Worm (Caenorhabditis elegans) whole organism, dauer: ENCODE data around the gene E04F6.8.

Experiments used
- unc-62 ChIP-seq: sonication (generic microtip); optimal IDR thresholded peaks from 2 replicates; lab custom pipeline; 2017; ENCODE audit warnings: missing biosample characterization, missing genetic modification reagents, missing genetic modification characterization

The E04F6.8 gene

ce11 chrII:7186117-7186516, 25.1 kb downstream of the E04F6.8 start:
- TF ChIP-seq unc-62 (GFP tag; lab: Kevin White, UChicago) = no peak

- TF ChIP-seq unc-62 (GFP tag; lab: Kevin White, UChicago) = no peak
Measured at ce11 chrII:7183493-7184272, 27.5 kb downstream of the E04F6.8 start, which contains the start of gene pdl-1. pdl-1 (plus strand) TSS chrII:7183801.

DNA sequence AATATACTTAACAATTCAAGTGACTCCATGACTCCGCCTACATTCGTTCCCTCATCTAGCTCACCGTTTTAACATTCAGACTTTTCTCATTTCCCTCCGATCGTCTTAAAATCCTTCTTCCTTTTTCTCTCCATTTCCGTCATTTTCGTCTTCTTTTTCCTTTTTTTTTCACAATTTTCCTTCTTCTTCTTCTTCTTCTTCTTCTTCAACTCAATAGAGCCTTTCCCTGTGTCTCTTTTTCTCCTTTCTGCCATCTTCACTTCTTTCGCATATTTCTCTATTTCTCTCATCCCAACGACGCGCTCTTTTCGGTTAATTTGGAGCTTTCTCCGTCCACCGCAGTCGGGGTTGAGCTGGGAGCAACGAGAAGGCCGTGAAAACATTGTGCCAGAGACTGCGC, 28.6 kb downstream of the E04F6.8 start:
- TF ChIP-seq unc-62 (GFP tag; lab: Kevin White, UChicago) = no peak

- no peak for TF ChIP-seq unc-62 (GFP tag; lab: Kevin White, UChicago)
Measured at ce11 chrII:7176108-7176507, 35.1 kb downstream of the E04F6.8 start.

- TF ChIP-seq unc-62 (GFP tag; lab: Kevin White, UChicago) = no peak
Measured at ce11 chrII:7174843-7175242, 36.3 kb downstream of the E04F6.8 start, which contains the start of gene glc-4. glc-4 (minus strand) TSS chrII:7174943.

DNA sequence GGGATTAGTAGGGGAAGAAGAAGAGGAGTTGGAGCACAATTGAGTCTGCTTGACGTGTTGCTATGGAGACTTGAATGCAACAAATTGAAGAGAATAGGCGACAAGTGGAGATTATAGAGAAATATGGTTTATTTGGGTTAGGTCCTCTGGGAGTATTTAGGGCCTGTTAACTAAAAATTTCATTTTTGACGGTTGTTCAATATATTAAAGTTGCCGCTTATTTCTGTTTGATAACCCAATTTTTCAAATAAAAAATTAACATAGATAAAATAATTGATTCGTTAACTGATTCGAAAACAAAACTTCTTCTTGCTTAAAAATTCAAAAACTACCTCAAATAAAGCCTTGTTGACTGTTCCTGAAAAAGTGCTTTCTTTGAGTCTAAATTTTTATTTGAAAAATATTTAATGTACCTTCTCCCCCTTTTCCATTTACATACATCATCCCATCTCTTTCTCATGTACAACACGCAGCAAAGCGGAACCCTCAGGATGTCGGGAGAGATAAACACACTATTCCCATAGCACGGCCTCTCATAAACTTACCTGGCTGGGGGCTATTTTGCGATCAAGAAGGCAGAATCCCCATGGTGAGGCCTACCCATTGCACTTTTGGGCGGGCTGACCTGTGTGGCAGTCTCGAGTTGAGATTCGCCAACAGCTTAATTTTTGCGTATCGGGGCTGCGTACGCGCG, 39.7 kb downstream of the E04F6.8 start, which contains the start of gene dyf-13:
Gene dyf-13, minus strand, starts transcription at position 51 of the 694 bp plus-strand sequence.
- no peak for TF ChIP-seq unc-62 (GFP tag; lab: Kevin White, UChicago)

- TF ChIP-seq unc-62 (GFP tag; lab: Kevin White, UChicago) = no peak
Measured at ce11 chrII:7168712-7169111, 42.5 kb downstream of the E04F6.8 start, which contains the start of gene col-36. col-36 (minus strand) TSS chrII:7168812.

- TF ChIP-seq unc-62 (GFP tag; lab: Kevin White, UChicago) = no peak
Measured at ce11 chrII:7166768-7167167, 44.4 kb downstream of the E04F6.8 start.

DNA sequence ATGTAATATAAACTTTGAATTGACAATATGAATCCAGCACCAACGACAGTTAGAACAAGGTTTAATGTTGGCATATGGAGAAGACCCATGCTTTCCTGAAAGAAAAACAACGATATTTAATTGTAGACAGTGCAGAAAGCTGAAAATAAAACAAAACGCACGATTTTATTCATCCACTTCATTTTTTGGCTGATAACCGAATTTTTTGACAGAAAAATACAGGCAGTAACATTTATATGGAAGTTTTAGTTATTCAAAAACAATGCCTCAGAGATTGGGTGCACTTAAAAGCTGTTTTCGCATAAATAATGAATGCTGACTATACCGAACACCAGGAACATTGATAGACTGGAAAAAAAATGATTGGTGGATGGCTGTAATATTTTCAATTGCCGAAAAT, 45.4 kb downstream of the E04F6.8 start, which contains the start of gene mfsd-13.2:
Gene mfsd-13.2, minus strand, starts transcription at position 101 of the 400 bp plus-strand sequence.
- no peak for TF ChIP-seq unc-62 (GFP tag; lab: Kevin White, UChicago)

DNA sequence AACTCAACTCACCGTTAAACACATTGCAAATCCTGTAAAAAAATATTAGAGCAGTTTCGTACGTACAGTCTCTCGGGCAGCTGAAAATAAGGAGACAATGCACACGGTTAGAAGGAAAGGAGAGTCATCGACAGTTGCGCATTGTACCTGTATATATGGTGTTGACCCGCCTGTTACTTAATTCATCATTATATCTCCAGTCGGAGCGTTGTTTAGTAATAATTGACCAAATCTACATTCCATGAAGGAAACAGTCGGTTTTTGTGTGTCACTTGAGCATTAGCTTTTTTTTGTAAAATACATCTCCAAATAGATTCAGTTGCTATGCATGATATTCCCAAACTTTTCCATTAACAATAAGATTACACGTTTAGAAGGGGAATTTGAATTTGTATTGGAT, 49.7 kb downstream of the E04F6.8 start, which contains the start of gene C27H5.12:
Gene C27H5.12, minus strand, starts transcription at position 101 of the 400 bp plus-strand sequence.
- no peak for TF ChIP-seq unc-62 (GFP tag; lab: Kevin White, UChicago)
